Fruit fly (Drosophila melanogaster): ENCODE data around the gene mRpL51.
A peak's percentile ranks its signal among the peaks of the same experiment; 100 is the strongest.

mRpL51 gene

DNA sequence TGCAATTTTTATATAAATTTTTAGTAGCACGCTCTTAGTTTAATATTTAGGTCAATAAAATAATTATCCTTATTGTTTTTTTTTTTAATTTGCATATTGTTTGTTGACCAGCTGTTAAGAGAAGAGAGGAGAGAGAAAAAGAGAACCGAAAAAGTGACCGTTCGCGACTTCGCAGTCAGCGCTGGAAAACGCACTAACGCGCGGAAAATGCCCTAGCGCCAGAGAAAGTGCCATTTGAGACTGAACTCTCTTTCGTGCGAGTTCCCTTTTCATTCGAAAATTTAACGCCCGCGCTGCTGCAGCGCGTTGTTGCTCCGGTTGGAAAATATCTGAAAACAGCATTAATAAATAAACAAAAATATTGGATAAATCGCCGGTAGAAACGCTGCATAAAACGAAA lies 25.9 kb upstream of the mRpL51 start:
- peak; percentile 69 for TF ChIP-seq CG4496 (GFP tag; IDR thresholded peaks at IDR 0.05)
- no peak for TF ChIP-seq CG13204 (GFP tag; optimal IDR thresholded peaks at IDR 0.05)
- TF ChIP-seq D1 (tag; optimal IDR thresholded peaks at IDR 0.05), result peak; percentile 36
- TF ChIP-seq CG32121 (GFP tag; IDR thresholded peaks at IDR 0.05), result peak; percentile 40; the same call in 1 of the 2 replicates

DNA sequence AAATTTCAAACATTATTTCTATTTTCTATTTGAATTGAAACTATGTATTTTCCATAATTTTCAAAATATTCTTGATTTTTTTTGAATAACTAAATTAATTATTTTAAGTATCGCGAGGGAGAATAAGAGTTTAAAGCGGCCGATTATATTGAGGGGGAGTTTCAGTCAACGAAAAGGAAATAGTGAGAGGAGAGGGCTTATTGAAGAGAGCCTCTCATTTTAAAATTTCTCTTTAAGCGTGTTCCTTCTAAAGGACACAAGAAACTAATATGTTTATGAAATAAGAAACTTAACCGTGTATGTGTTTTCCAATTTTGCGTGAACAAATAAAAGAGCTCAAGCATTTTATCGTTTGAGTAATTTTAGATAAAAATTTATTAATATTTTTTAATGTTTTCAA lies 25.5 kb upstream of the mRpL51 start:
- TF ChIP-seq CG17806 (tag; optimal IDR thresholded peaks at IDR 0.05), result no peak
- TF ChIP-seq rn (GFP tag; IDR thresholded peaks at IDR 0.05), result no peak
- no peak for TF ChIP-seq gl (tag; optimal IDR thresholded peaks at IDR 0.05)
- no peak for TF ChIP-seq CG14655 (GFP tag; optimal IDR thresholded peaks at IDR 0.05)
- no peak for TF ChIP-seq Snoo (tag; optimal IDR thresholded peaks at IDR 0.05)
- no peak for TF ChIP-seq CG4496 (GFP tag; IDR thresholded peaks at IDR 0.05)
- no peak for TF ChIP-seq Pif1A (GFP tag; optimal IDR thresholded peaks at IDR 0.05)
- TF ChIP-seq CG32121 (GFP tag; IDR thresholded peaks at IDR 0.05), result no peak
- no peak for TF ChIP-seq D1 (tag; optimal IDR thresholded peaks at IDR 0.05)
- TF ChIP-seq CG15710 (tag; optimal IDR thresholded peaks at IDR 0.05), result no peak
- no peak for TF ChIP-seq CG34367 (tag; optimal IDR thresholded peaks at IDR 0.05)
- no peak for TF ChIP-seq CG8159 (tag; optimal IDR thresholded peaks at IDR 0.05)
- TF ChIP-seq CG8301 (tag; optimal IDR thresholded peaks at IDR 0.05), result no peak

DNA sequence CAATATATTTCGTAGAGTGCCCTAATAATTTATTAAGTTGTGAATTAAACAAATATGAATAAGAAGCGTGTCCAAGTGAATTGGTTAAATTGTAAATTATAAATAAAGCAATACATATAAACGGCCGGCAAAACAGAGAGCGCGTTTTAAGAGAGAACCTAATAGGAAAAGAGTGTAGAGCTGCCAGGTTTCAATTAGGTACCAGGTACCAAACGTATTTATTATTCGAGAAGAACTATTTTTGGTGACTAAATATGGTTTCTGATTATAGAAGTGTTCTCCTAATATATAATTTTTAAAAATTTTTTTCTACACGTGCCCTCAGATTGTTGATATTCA lies 25.0 kb upstream of the mRpL51 start:
- TF ChIP-seq gl (tag; optimal IDR thresholded peaks at IDR 0.05) (no peak), Snoo (tag; optimal IDR thresholded peaks at IDR 0.05) (no peak), CG14655 (GFP tag; optimal IDR thresholded peaks at IDR 0.05) (no peak), fd96Ca (GFP tag; IDR thresholded peaks at IDR 0.05) (no peak), Ets98B (GFP tag; IDR thresholded peaks at IDR 0.05) (no peak), CG8301 (tag; optimal IDR thresholded peaks at IDR 0.05) (no peak), CG10348 (GFP tag; IDR thresholded peaks at IDR 0.05) (no peak), CG17806 (tag; optimal IDR thresholded peaks at IDR 0.05) (no peak), CG13204 (GFP tag; optimal IDR thresholded peaks at IDR 0.05) (no peak), rn (GFP tag; IDR thresholded peaks at IDR 0.05) (no peak), Pif1A (GFP tag; optimal IDR thresholded peaks at IDR 0.05) (no peak), CG8159 (tag; optimal IDR thresholded peaks at IDR 0.05) (no peak), D1 (tag; optimal IDR thresholded peaks at IDR 0.05) (no peak)

DNA sequence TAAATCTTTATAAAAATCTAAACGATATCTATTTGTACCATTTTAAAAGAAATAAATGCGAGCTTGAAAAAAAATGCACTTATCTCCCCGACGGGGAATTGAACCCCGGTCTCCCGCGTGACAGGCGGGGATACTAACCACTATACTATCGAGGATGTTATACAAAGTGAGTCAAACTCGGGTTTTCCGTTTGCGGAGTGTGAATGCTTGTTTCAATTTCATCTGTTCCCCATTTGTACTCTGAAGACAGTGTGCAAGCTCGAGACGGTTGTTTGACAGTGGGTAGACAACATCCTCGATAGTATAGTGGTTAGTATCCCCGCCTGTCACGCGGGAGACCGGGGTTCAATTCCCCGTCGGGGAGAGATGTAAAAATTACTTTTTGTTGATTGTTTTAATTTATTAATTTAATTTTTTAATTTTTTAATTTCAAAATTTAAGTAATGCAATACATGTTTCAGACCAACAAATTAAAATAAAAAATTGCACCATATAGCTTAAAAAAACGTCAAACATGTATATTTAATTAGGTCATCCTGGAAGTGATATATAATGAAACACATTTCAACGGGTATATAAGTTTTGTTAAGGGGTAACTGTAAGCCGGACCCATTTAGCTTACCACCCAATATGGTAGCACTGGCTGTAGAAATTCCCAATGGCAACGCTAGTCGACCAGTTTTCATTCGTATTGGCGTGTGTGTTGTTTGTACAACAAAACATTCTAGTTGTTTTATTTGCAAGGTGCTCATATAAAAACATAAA lies 24.5 kb upstream of the mRpL51 start, which contains the start of gene Sema1a:
Gene Sema1a, plus strand, starts transcription at position 679 of the 765 bp plus-strand sequence.
- TF ChIP-seq CG8301 (tag; optimal IDR thresholded peaks at IDR 0.05) (peak; percentile 51), rn (GFP tag; IDR thresholded peaks at IDR 0.05) (no peak), gl (tag; optimal IDR thresholded peaks at IDR 0.05) (no peak), Pif1B (GFP tag; optimal IDR thresholded peaks at IDR 0.05) (peak; percentile 24), CG14655 (GFP tag; optimal IDR thresholded peaks at IDR 0.05) (peak; percentile 44), CG32121 (GFP tag; IDR thresholded peaks at IDR 0.05) (peak; percentile 56; the same call in 1 of the 2 replicates), CG13204 (GFP tag; optimal IDR thresholded peaks at IDR 0.05) (no peak), Pif1A (GFP tag; optimal IDR thresholded peaks at IDR 0.05) (peak; percentile 19), fd96Ca (GFP tag; IDR thresholded peaks at IDR 0.05) (no peak), CG12605 (GFP tag; IDR thresholded peaks at IDR 0.05) (peak; percentile 74), CG9948 (tag; optimal IDR thresholded peaks at IDR 0.05) (peak; percentile 39), EcR (GFP tag; optimal IDR thresholded peaks at IDR 0.05) (no peak), CG17806 (tag; optimal IDR thresholded peaks at IDR 0.05) (peak; percentile 26), CG15710 (tag; optimal IDR thresholded peaks at IDR 0.05) (peak; percentile 9), CG10348 (GFP tag; IDR thresholded peaks at IDR 0.05) (no peak), CG4496 (GFP tag; IDR thresholded peaks at IDR 0.05) (peak; percentile 74; the same call in 2 of the 3 replicates), D1 (tag; optimal IDR thresholded peaks at IDR 0.05) (peak; percentile 44), CG8159 (tag; optimal IDR thresholded peaks at IDR 0.05) (peak; percentile 53), Snoo (tag; optimal IDR thresholded peaks at IDR 0.05) (peak; percentile 71), CG34367 (tag; optimal IDR thresholded peaks at IDR 0.05) (peak; percentile 49), Ets98B (GFP tag; IDR thresholded peaks at IDR 0.05) (peak; percentile 71)

DNA sequence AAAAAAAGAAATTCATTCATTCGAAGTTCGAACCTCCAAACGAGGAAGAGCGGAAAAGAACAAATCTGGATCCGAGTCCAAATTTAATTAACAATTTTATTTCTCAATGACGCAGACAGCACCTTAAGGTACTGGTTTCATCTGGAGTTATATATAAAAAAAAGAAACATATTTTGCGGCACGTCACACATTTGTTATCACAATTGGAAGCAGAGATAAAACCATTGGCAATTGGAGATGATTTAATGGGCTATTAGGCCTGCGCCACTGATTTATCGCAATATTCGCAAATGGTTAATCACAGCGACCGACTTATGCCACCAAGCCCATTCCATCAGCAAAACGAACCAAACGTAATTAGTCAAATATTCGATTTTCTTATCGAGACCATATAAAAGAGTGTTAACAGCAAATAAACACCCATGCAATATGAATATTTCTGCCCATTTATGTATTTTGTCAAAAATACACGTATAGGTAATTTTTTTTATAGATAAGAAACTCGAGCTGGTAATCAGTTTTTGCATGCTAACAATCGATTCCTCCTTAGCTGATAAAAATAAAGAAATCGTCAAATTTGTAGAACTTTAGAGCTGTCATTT lies 21.4 kb upstream of the mRpL51 start:
- TF ChIP-seq CG13204 (GFP tag; optimal IDR thresholded peaks at IDR 0.05) (no peak), Pif1B (GFP tag; optimal IDR thresholded peaks at IDR 0.05) (no peak), Pif1A (GFP tag; optimal IDR thresholded peaks at IDR 0.05) (no peak), CG14655 (GFP tag; optimal IDR thresholded peaks at IDR 0.05) (no peak), CG17806 (tag; optimal IDR thresholded peaks at IDR 0.05) (no peak), CG8301 (tag; optimal IDR thresholded peaks at IDR 0.05) (no peak), gl (tag; optimal IDR thresholded peaks at IDR 0.05) (no peak), rn (GFP tag; IDR thresholded peaks at IDR 0.05) (no peak)

DNA sequence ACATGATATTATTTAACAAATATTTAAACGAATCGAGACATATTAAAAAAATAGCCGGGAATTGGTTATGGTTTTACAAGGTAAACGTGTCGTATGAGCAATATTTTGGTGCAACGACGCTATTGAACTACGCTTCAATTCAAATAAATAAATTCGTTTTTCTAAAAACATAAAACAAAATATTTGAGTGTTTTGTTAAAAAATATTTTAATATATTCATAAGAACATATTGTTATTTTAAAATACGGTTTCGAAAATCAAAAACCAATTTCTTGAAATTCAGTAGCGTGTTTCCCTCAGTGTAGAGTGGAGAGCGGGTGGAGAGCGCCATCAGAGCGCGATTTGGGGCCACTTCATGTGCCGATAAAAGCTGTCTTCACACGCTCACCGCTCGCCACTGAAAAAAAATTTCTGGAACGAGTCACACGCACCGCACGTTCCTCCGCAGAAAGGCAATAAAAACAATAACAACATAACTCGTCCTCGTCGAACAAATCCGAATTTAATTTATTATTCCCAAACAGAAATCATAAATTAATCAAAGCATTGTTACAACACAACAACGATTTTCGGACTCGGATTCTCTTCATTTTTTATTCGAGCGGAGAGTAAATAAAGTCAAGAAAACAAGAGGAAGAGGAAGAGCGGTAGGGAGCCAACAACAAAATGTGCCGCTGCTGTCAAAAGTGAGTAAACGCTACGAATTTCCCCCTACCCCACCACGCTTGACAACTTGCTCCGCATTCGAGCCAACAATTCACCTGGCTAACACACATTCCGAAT lies 18.4 kb upstream of the mRpL51 start:
- TF ChIP-seq CG12605 (GFP tag; IDR thresholded peaks at IDR 0.05) (peak; percentile 41; the same call in 1 of the 2 replicates), CG10348 (GFP tag; IDR thresholded peaks at IDR 0.05) (0 out of 2 replicates have a peak, but pooled peaks have one; percentile 7), CG9948 (tag; optimal IDR thresholded peaks at IDR 0.05) (peak; percentile 97), CG32121 (GFP tag; IDR thresholded peaks at IDR 0.05) (peak; percentile 61), D1 (tag; optimal IDR thresholded peaks at IDR 0.05) (peak; percentile 94), Ets98B (GFP tag; IDR thresholded peaks at IDR 0.05) (peak; percentile 71), CG8301 (tag; optimal IDR thresholded peaks at IDR 0.05) (peak; percentile 84), CG13204 (GFP tag; optimal IDR thresholded peaks at IDR 0.05) (peak; percentile 69), Pif1A (GFP tag; optimal IDR thresholded peaks at IDR 0.05) (peak; percentile 76), Snoo (tag; optimal IDR thresholded peaks at IDR 0.05) (peak; percentile 90), EcR (GFP tag; optimal IDR thresholded peaks at IDR 0.05) (no peak), Pif1B (GFP tag; optimal IDR thresholded peaks at IDR 0.05) (peak; percentile 85), CG4496 (GFP tag; IDR thresholded peaks at IDR 0.05) (peak; percentile 72), CG14655 (GFP tag; optimal IDR thresholded peaks at IDR 0.05) (peak; percentile 96), gl (tag; optimal IDR thresholded peaks at IDR 0.05) (peak; percentile 50), CG15710 (tag; optimal IDR thresholded peaks at IDR 0.05) (peak; percentile 93), CG34367 (tag; optimal IDR thresholded peaks at IDR 0.05) (peak; percentile 83), rn (GFP tag; IDR thresholded peaks at IDR 0.05) (peak; percentile 54; the same call in 1 of the 2 replicates), CG8159 (tag; optimal IDR thresholded peaks at IDR 0.05) (peak; percentile 96), fd96Ca (GFP tag; IDR thresholded peaks at IDR 0.05) (peak; percentile 64), CG17806 (tag; optimal IDR thresholded peaks at IDR 0.05) (peak; percentile 92)

Measured in whole organism, pupa.